Fruit fly (Drosophila melanogaster) whole organism, wandering third instar larva: ENCODE measurements around the gene Drsl3.

Source experiments
- Abd-B ChIP-seq: fragments of >200 bp; optimal IDR thresholded peaks from 2 replicates; lab custom pipeline; 2017; ENCODE audit warnings: missing biosample characterization, missing genetic modification characterization
- CG32264 ChIP-seq: fragments of 200-800 bp; sonication (Bioruptor generic); optimal IDR thresholded peaks from 2 replicates; lab custom pipeline; 2016; ENCODE audit warnings: missing biosample characterization, missing genetic modification characterization
- CG9705 ChIP-seq: fragments of 200-800 bp; sonication (Bioruptor generic); optimal IDR thresholded peaks from 2 replicates; lab custom pipeline; 2018; ENCODE audit warnings: missing biosample characterization, mild to moderate bottlenecking, missing genetic modification characterization
- CrebA ChIP-seq: fragments of 200-800 bp; sonication (Bioruptor generic); optimal IDR thresholded peaks from 2 replicates; lab custom pipeline; 2016; ENCODE audit warnings: missing biosample characterization, mild to moderate bottlenecking, missing genetic modification characterization, borderline replicate concordance
- Dfd ChIP-seq: fragments of >200 bp; optimal IDR thresholded peaks from 2 replicates; lab custom pipeline; 2017; ENCODE audit warnings: missing biosample characterization, missing genetic modification characterization
- Dif ChIP-seq: fragments of 200-275, 200-300 bp; sonication (Bioruptor generic); optimal IDR thresholded peaks from 2 replicates; lab custom pipeline; 2018; ENCODE audit warnings: missing biosample characterization, missing genetic modification characterization; ENCODE audit not compliant: partially characterized antibody
- GATAd ChIP-seq: sonication (Bioruptor generic); optimal IDR thresholded peaks from 2 replicates; lab custom pipeline; 2016; ENCODE audit warnings: missing biosample characterization, missing genetic modification characterization
- HLH106 ChIP-seq: fragments of 200-800 bp; optimal IDR thresholded peaks from 3 replicates; lab custom pipeline; 2019; ENCODE audit warnings: missing biosample characterization, mild to moderate bottlenecking, missing genetic modification characterization, moderate library complexity
- Hnf4 ChIP-seq: fragments of 200-800 bp; sonication (Bioruptor generic); optimal IDR thresholded peaks from 2 replicates; lab custom pipeline; 2016; ENCODE audit warnings: missing biosample characterization, mild to moderate bottlenecking, missing genetic modification characterization
- Hr78 ChIP-seq: fragments of >200 bp; optimal IDR thresholded peaks from 2 replicates; lab custom pipeline; 2017; ENCODE audit warnings: missing biosample characterization, missing genetic modification characterization
- Hr83 ChIP-seq: fragments of 200-300 bp; sonication (Bioruptor generic); optimal IDR thresholded peaks from 2 replicates; lab custom pipeline; 2016; ENCODE audit warnings: missing biosample characterization, mild to moderate bottlenecking, missing genetic modification characterization, moderate library complexity; ENCODE audit not compliant: poor library complexity, severe bottlenecking
- Jra ChIP-seq: sonication (Bioruptor generic); optimal IDR thresholded peaks from 2 replicates; lab custom pipeline; 2016; ENCODE audit warnings: missing biosample characterization, missing genetic modification characterization
- Mio ChIP-seq: sonication (Bioruptor generic); optimal IDR thresholded peaks from 2 replicates; lab custom pipeline; 2016; ENCODE audit warnings: missing biosample characterization, missing genetic modification characterization
- Myc ChIP-seq: fragments of >200 bp; optimal IDR thresholded peaks from 2 replicates; lab custom pipeline; 2017
- N ChIP-seq: fragments of >200 bp; optimal IDR thresholded peaks from 2 replicates; lab custom pipeline; 2018; ENCODE audit warnings: missing biosample characterization, missing external identifiers, missing genetic modification characterization
- OdsH ChIP-seq: fragments of 200-800 bp; sonication (Bioruptor generic); optimal IDR thresholded peaks from 2 replicates; lab custom pipeline; 2016; ENCODE audit warnings: missing biosample characterization, mild to moderate bottlenecking, missing genetic modification characterization
- Rel ChIP-seq, 2 experiments: fragments of 200-800 bp; sonication (Bioruptor generic) in 1 of 2; optimal IDR thresholded peaks; 2 replicates in 1 of 2; 3 replicates in 1 of 2; lab custom pipeline; 2016 to 2019; ENCODE audit warnings: mild to moderate bottlenecking in 2 of 2, missing biosample characterization in 2 of 2, missing genetic modification characterization in 2 of 2, moderate library complexity in 1 of 2
- Sp1 ChIP-seq: fragments of 200-800 bp; sonication (Bioruptor generic); optimal IDR thresholded peaks from 3 replicates; lab custom pipeline; 2019; ENCODE audit warnings: missing biosample characterization, mild to moderate bottlenecking, missing genetic modification characterization, moderate library complexity
- Vsx2 ChIP-seq: fragments of 200-300, 225-300 bp; sonication (Bioruptor generic); optimal IDR thresholded peaks from 2 replicates; lab custom pipeline; 2018; ENCODE audit warnings: missing biosample characterization, missing genetic modification characterization; ENCODE audit not compliant: partially characterized antibody
- br ChIP-seq: fragments of 200-800 bp; sonication (Bioruptor generic); optimal IDR thresholded peaks from 2 replicates; lab custom pipeline; 2016; ENCODE audit warnings: missing biosample characterization, missing genetic modification characterization
- brk ChIP-seq: fragments of 200-800 bp; sonication (Bioruptor generic); optimal IDR thresholded peaks from 2 replicates; lab custom pipeline; 2016; ENCODE audit warnings: missing biosample characterization, mild to moderate bottlenecking, missing genetic modification characterization
- dl ChIP-seq, 2 experiments: fragments of 175-275, 200-275 bp in 1 of 2; fragments of 200-275 bp in 1 of 2; sonication (Bioruptor generic); optimal IDR thresholded peaks; lab custom pipeline; 2018; ENCODE audit warnings: mild to moderate bottlenecking in 2 of 2, missing biosample characterization in 2 of 2, missing genetic modification characterization in 2 of 2, moderate library complexity in 2 of 2; ENCODE audit not compliant: partially characterized antibody in 2 of 2, insufficient read depth in 1 of 2
- dmrt93B ChIP-seq: fragments of 200-800 bp; sonication (Bioruptor generic); optimal IDR thresholded peaks from 2 replicates; lab custom pipeline; 2018; ENCODE audit warnings: missing biosample characterization, mild to moderate bottlenecking, missing genetic modification characterization
- dsf ChIP-seq: sonication (Bioruptor generic); optimal IDR thresholded peaks from 2 replicates; lab custom pipeline; 2016; ENCODE audit warnings: missing biosample characterization, missing genetic modification characterization, borderline replicate concordance
- ey ChIP-seq: fragments of 200-800 bp; sonication (Bioruptor generic); optimal IDR thresholded peaks from 2 replicates; lab custom pipeline; 2016; ENCODE audit warnings: missing biosample characterization, missing genetic modification characterization
- foxo ChIP-seq, 2 experiments: fragments of 200-800 bp; sonication (Bioruptor generic); optimal IDR thresholded peaks; 2 replicates in 1 of 2; 3 replicates in 1 of 2; lab custom pipeline; 2016 to 2017; ENCODE audit warnings: missing biosample characterization in 2 of 2, missing genetic modification characterization in 2 of 2
- fru ChIP-seq: fragments of 200-800 bp; sonication (Bioruptor generic); optimal IDR thresholded peaks from 3 replicates; lab custom pipeline; 2016; ENCODE audit warnings: missing biosample characterization, mild to moderate bottlenecking, missing genetic modification characterization
- h ChIP-seq: fragments of 200-800 bp; sonication (Bioruptor generic); optimal IDR thresholded peaks from 3 replicates; lab custom pipeline; 2016; ENCODE audit warnings: missing biosample characterization, mild to moderate bottlenecking, missing genetic modification characterization
- jim ChIP-seq: fragments of 175-275, 200-325 bp; sonication (Bioruptor generic); optimal IDR thresholded peaks from 2 replicates; lab custom pipeline; 2016; ENCODE audit warnings: missing biosample characterization, mild to moderate bottlenecking, missing genetic modification characterization
- lola ChIP-seq: fragments of >200 bp; optimal IDR thresholded peaks from 2 replicates; lab custom pipeline; 2017; ENCODE audit warnings: missing biosample characterization, missing genetic modification characterization
- pan ChIP-seq: fragments of >200 bp; optimal IDR thresholded peaks from 2 replicates; lab custom pipeline; 2017
- psq ChIP-seq: fragments of 200-800 bp; sonication (Bioruptor generic); optimal IDR thresholded peaks from 3 replicates; lab custom pipeline; 2017; ENCODE audit warnings: missing biosample characterization, mild to moderate bottlenecking, missing genetic modification characterization, moderate library complexity
- rgr ChIP-seq: fragments of 200-800 bp; sonication (Bioruptor generic); optimal IDR thresholded peaks from 3 replicates; lab custom pipeline; 2016; ENCODE audit warnings: missing biosample characterization, mild to moderate bottlenecking, missing genetic modification characterization
- sage ChIP-seq: fragments of 200-800 bp; sonication (Bioruptor generic); optimal IDR thresholded peaks from 2 replicates; lab custom pipeline; 2016; ENCODE audit warnings: missing biosample characterization, mild to moderate bottlenecking, missing genetic modification characterization
- sv ChIP-seq: fragments of 200-800 bp; sonication (Bioruptor generic); optimal IDR thresholded peaks from 3 replicates; lab custom pipeline; 2016; ENCODE audit warnings: missing biosample characterization, missing genetic modification characterization
- tai ChIP-seq: sonication (Bioruptor generic); optimal IDR thresholded peaks from 2 replicates; lab custom pipeline; 2016; ENCODE audit warnings: missing biosample characterization, missing genetic modification characterization
- usp ChIP-seq: fragments of >200 bp; optimal IDR thresholded peaks from 2 replicates; lab custom pipeline; 2017; ENCODE audit warnings: missing biosample characterization, missing genetic modification characterization
- woc ChIP-seq: sonication (Bioruptor generic); optimal IDR thresholded peaks from 2 replicates; lab custom pipeline; 2016; ENCODE audit warnings: missing biosample characterization, mild to moderate bottlenecking, missing genetic modification characterization

Drsl3 gene

dm6 chr3L:3342307-3342940, 27.6 kb downstream of the Drsl3 start (continued):
- no peak for TF ChIP-seq Rel (GFP tag; optimal IDR thresholded peaks at IDR 0.05; lab: Kevin White, UChicago)
- peak; percentile 13 for TF ChIP-seq Rel (tag; optimal IDR thresholded peaks at IDR 0.05; lab: Kevin White, UChicago)
- TF ChIP-seq N (GFP tag; lab: Kevin White, UChicago): no peak
- TF ChIP-seq jim: no peak
- TF ChIP-seq GATAd (GFP tag; lab: Kevin White, UChicago): no peak

dm6 chr3L:3343260-3343659, 28.5 kb downstream of the Drsl3 start:
- TF ChIP-seq CrebA (GFP tag; lab: Kevin White, UChicago): no peak
- peak; percentile 23 for TF ChIP-seq CG32264
- peak; percentile 38 for TF ChIP-seq Jra (GFP tag; lab: Kevin White, UChicago)
- no peak for TF ChIP-seq N (GFP tag; lab: Kevin White, UChicago)
- peak in 1 of 2 experiments; percentile 85 for TF ChIP-seq foxo (GFP tag; optimal IDR thresholded peaks at IDR 0.05; lab: Kevin White, UChicago)
- peak; percentile 85 for TF ChIP-seq h
- no peak for TF ChIP-seq pan (lab: Kevin White, UChicago)
- TF ChIP-seq tai (GFP tag; lab: Kevin White, UChicago): peak; percentile 52
- TF ChIP-seq Dif (GFP tag; lab: Kevin White, UChicago): no peak
- peak; percentile 78 for TF ChIP-seq Hnf4
- TF ChIP-seq Vsx2 (GFP tag; lab: Kevin White, UChicago): no peak
- peak; percentile 90 for TF ChIP-seq Sp1
- peak; percentile 59 for TF ChIP-seq dmrt93B (GFP tag; lab: Kevin White, UChicago)
- no peak for TF ChIP-seq Rel (GFP tag; optimal IDR thresholded peaks at IDR 0.05; lab: Kevin White, UChicago)
- TF ChIP-seq Rel (tag; optimal IDR thresholded peaks at IDR 0.05; lab: Kevin White, UChicago): peak; percentile 6
- no peak for TF ChIP-seq lola (GFP tag; lab: Kevin White, UChicago)
- TF ChIP-seq CG9705: peak; percentile 60
- no peak for TF ChIP-seq jim
- no peak for TF ChIP-seq dl (GFP tag; optimal IDR thresholded peaks at IDR 0.05; lab: Kevin White, UChicago; ENCODE audit: insufficient read depth in 1 of 2, partially characterized antibody in 2 of 2)
- no peak for TF ChIP-seq Abd-B (GFP tag; lab: Kevin White, UChicago)
- TF ChIP-seq br (GFP tag; lab: Kevin White, UChicago): peak; percentile 72
- no peak for TF ChIP-seq Dfd
- peak; percentile 19 for TF ChIP-seq dsf (GFP tag; lab: Kevin White, UChicago)
- TF ChIP-seq woc (GFP tag; lab: Kevin White, UChicago): peak; percentile 60
- no peak for TF ChIP-seq usp (GFP tag; lab: Kevin White, UChicago)
- no peak for TF ChIP-seq Mio (GFP tag; lab: Kevin White, UChicago)
- TF ChIP-seq GATAd (GFP tag; lab: Kevin White, UChicago): no peak
- TF ChIP-seq psq (GFP tag; lab: Kevin White, UChicago): peak; percentile 85
- TF ChIP-seq ey (GFP tag; lab: Kevin White, UChicago): peak; percentile 79
- TF ChIP-seq Myc (lab: Kevin White, UChicago): no peak
- TF ChIP-seq sage (GFP tag; lab: Kevin White, UChicago): peak; percentile 11
- peak; percentile 77 for TF ChIP-seq rgr (GFP tag; lab: Kevin White, UChicago)
- peak; percentile 85 for TF ChIP-seq OdsH (GFP tag; lab: Kevin White, UChicago)
- TF ChIP-seq sv (GFP tag; lab: Kevin White, UChicago): peak; percentile 16
- TF ChIP-seq Hr83: no peak
- TF ChIP-seq HLH106 (tag; lab: Kevin White, UChicago): peak; percentile 78
- TF ChIP-seq Hr78: no peak
- TF ChIP-seq brk: peak; percentile 76
- peak; percentile 88 for TF ChIP-seq fru (GFP tag; lab: Kevin White, UChicago)
